Fruit fly (Drosophila melanogaster): ENCODE results near the gene Exo84.
A peak's percentile ranks its signal among the peaks of the same experiment; 100 is the strongest.

dm6 chr3R:26098502-26099210 is 46.6 kb upstream of the Exo84 start, which contains the start of gene dysf:
- TF ChIP-seq Ravus (GFP tag; IDR thresholded peaks at IDR 0.05), result no peak
- no peak for TF ChIP-seq Kr (GFP tag; optimal IDR thresholded peaks at IDR 0.05)
- no peak for TF ChIP-seq Doc2 (GFP tag; IDR thresholded peaks at IDR 0.05)
- TF ChIP-seq MTF-1 (GFP tag; optimal IDR thresholded peaks at IDR 0.05; ENCODE audit: borderline replicate concordance), result no peak
- no peak for TF ChIP-seq Gsc (GFP tag; IDR thresholded peaks at IDR 0.05)
- no peak for TF ChIP-seq pum (GFP tag; optimal IDR thresholded peaks at IDR 0.05)
- no peak for TF ChIP-seq GATAe (GFP tag; conservative IDR thresholded peaks at IDR 0.05)
- no peak for TF ChIP-seq lov (optimal IDR thresholded peaks at IDR 0.05)
- no peak for TF ChIP-seq lov (GFP tag; IDR thresholded peaks at IDR 0.05)
- no peak for TF ChIP-seq CG8290 (GFP tag; optimal IDR thresholded peaks at IDR 0.05)
- no peak for TF ChIP-seq CG8290 (tag; optimal IDR thresholded peaks at IDR 0.05)
- peak; percentile 63 for TF ChIP-seq HLH3B (GFP tag; IDR thresholded peaks at IDR 0.05)
- TF ChIP-seq CG8089 (GFP tag; optimal IDR thresholded peaks at IDR 0.05), result no peak
- peak; percentile 17 for TF ChIP-seq CG18764 (GFP tag; optimal IDR thresholded peaks at IDR 0.05)
- peak; percentile 51 for TF ChIP-seq CG2875 (GFP tag; optimal IDR thresholded peaks at IDR 0.05)
- peak; percentile 22 for TF ChIP-seq tio (GFP tag; optimal IDR thresholded peaks at IDR 0.05)

Measured in whole organism, embryonic.